Fruit fly (Drosophila melanogaster) S2 (cell line): ENCODE results near the gene CG11444.

Source experiments
- CG8478 ChIP-seq: fragments of >200 bp; optimal IDR thresholded peaks from 2 replicates; lab custom pipeline; 2018
- CTCF ChIP-seq, 2 experiments: fragments of >200 bp; optimal IDR thresholded peaks; 2 replicates each; lab custom pipeline; 2018

- TF ChIP-seq CG8478 (no peak), CTCF (optimal IDR thresholded peaks at IDR 0.05; lab: Kevin White, UChicago) (no peak)
These were observed 45.8 kb upstream of the CG11444 start for dm6 chrX:4599897-4600469.
